Worm (Caenorhabditis elegans) whole organism, L1 larva: ENCODE data around the gene K04B12.2.

ENCODE experiments used
- C16A3.4 ChIP-seq: fragments of 150-350 bp; optimal IDR thresholded peaks from 2 replicates; lab custom pipeline; 2014; ENCODE audit warnings: missing biosample characterization, missing genetic modification characterization
- C34B4.2 ChIP-seq: sonication (generic microtip); optimal IDR thresholded peaks from 2 replicates; lab custom pipeline; 2017; ENCODE audit warnings: mild to moderate bottlenecking, missing genetic modification characterization, missing compliant biosample characterization
- Y116A8C.19 ChIP-seq: sonication (generic microtip); optimal IDR thresholded peaks from 2 replicates; lab custom pipeline; 2016; ENCODE audit warnings: missing compliant biosample characterization, missing genetic modification characterization, borderline replicate concordance
- aha-1 ChIP-seq: fragments of 150-350 bp; optimal IDR thresholded peaks from 2 replicates; lab custom pipeline; 2014; ENCODE audit warnings: missing biosample characterization, missing genetic modification characterization
- alr-1 ChIP-seq: fragments of 200-800 bp; sonication (Bioruptor generic); optimal IDR thresholded peaks from 2 replicates; lab custom pipeline; 2018; ENCODE audit warnings: borderline replicate concordance, mild to moderate bottlenecking, missing genetic modification characterization, missing compliant biosample characterization
- aly-2 ChIP-seq: fragments of 150-350 bp; optimal IDR thresholded peaks from 2 replicates; lab custom pipeline; 2014; ENCODE audit warnings: missing biosample characterization, missing genetic modification characterization
- ceh-82 ChIP-seq, 3 experiments: fragments of 150-350 bp in 1 of 3; sonication (generic microtip) in 2 of 3; optimal IDR thresholded peaks; 2 replicates each; lab custom pipeline; 2014 to 2017; ENCODE audit warnings: missing biosample characterization in 3 of 3, missing genetic modification characterization in 3 of 3
- dpl-1 ChIP-seq, 3 experiments: fragments of 150-350 bp in 2 of 3; sonication (generic microtip) in 1 of 3; optimal IDR thresholded peaks; 2 replicates each; lab custom pipeline; 2014 to 2017; ENCODE audit warnings: missing biosample characterization in 3 of 3, missing genetic modification characterization in 3 of 3, missing genetic modification reagents in 3 of 3
- efl-1 ChIP-seq, 4 experiments: fragments of 150-350 bp; optimal IDR thresholded peaks in 3 of 4; peaks in 1 of 4; 1 replicate in 1 of 4; 2 replicates in 3 of 4; lab custom pipeline; 2014; ENCODE audit warnings: missing biosample characterization in 2 of 4, missing genetic modification characterization in 2 of 4, missing genetic modification reagents in 2 of 4
- egl-13 ChIP-seq: sonication (generic microtip); optimal IDR thresholded peaks from 2 replicates; lab custom pipeline; 2016; ENCODE audit warnings: missing genotype, missing genetic modification reagents, missing genetic modification characterization, missing compliant biosample characterization
- egl-27 ChIP-seq, 2 experiments: fragments of 150-350 bp in 1 of 2; sonication (generic microtip); optimal IDR thresholded peaks; 3 replicates each; lab custom pipeline; 2017 to 2018; ENCODE audit warnings: missing biosample characterization in 2 of 2, missing genetic modification characterization in 2 of 2, missing genetic modification reagents in 2 of 2
- elt-2 ChIP-seq: sonication (generic microtip); optimal IDR thresholded peaks from 2 replicates; lab custom pipeline; 2016; ENCODE audit warnings: missing genetic modification characterization, mild to moderate bottlenecking, inconsistent platforms, missing compliant biosample characterization, missing genetic modification reagents
- ets-5 ChIP-seq: fragments of 200-800 bp; sonication (Bioruptor generic); IDR thresholded peaks from 2 replicates; pipeline ENCODE4 v1.3.6; 2022; ENCODE audit warnings: missing genetic modification characterization, missing compliant biosample characterization
- fkh-10 ChIP-seq: sonication (generic microtip); optimal IDR thresholded peaks from 2 replicates; lab custom pipeline; 2017; ENCODE audit warnings: missing biosample characterization, missing genetic modification reagents, missing genetic modification characterization
- fkh-4 ChIP-seq: sonication (generic microtip); optimal IDR thresholded peaks from 2 replicates; lab custom pipeline; 2016; ENCODE audit warnings: missing compliant biosample characterization, missing genetic modification characterization, borderline replicate concordance
- grh-1 ChIP-seq: fragments of 200-800 bp; sonication (Bioruptor generic); IDR thresholded peaks from 2 replicates; pipeline ENCODE4 v1.3.6; 2022; ENCODE audit warnings: missing genetic modification reagents, missing genetic modification characterization, missing compliant biosample characterization
- hlh-17 ChIP-seq: fragments of 200-800 bp; sonication (Bioruptor generic); optimal IDR thresholded peaks from 2 replicates; lab custom pipeline; 2018; ENCODE audit warnings: missing genetic modification characterization, mild to moderate bottlenecking, missing compliant biosample characterization, moderate library complexity, borderline replicate concordance
- hpl-2 ChIP-seq: fragments of 150-350 bp; optimal IDR thresholded peaks from 2 replicates; lab custom pipeline; 2014; ENCODE audit warnings: missing biosample characterization, missing genetic modification reagents, missing genetic modification characterization
- lin-13 ChIP-seq: fragments of 150-350 bp; optimal IDR thresholded peaks from 2 replicates; lab custom pipeline; 2014; ENCODE audit warnings: missing biosample characterization, missing genetic modification reagents, missing genetic modification characterization
- lin-15B ChIP-seq: fragments of 150-350 bp; sonication (generic microtip); optimal IDR thresholded peaks from 3 replicates; lab custom pipeline; 2014; ENCODE audit warnings: missing biosample characterization, missing genetic modification characterization
- lin-35 ChIP-seq, 2 experiments: fragments of 150-350 bp; optimal IDR thresholded peaks; 2 replicates each; lab custom pipeline; 2014; ENCODE audit warnings: missing biosample characterization in 2 of 2, missing genetic modification characterization in 2 of 2, missing genetic modification reagents in 2 of 2
- lir-3 ChIP-seq: sonication (generic microtip); optimal IDR thresholded peaks from 2 replicates; lab custom pipeline; 2016; ENCODE audit warnings: mild to moderate bottlenecking, missing genetic modification characterization, moderate library complexity, missing compliant biosample characterization; ENCODE audit not compliant: poor library complexity
- mab-9 ChIP-seq: fragments of 200-800 bp; sonication (Bioruptor generic); IDR thresholded peaks from 2 replicates; pipeline ENCODE4 v1.3.6; 2022; ENCODE audit warnings: missing genetic modification reagents, missing genetic modification characterization, missing compliant biosample characterization
- mef-2 ChIP-seq: fragments of 150-350 bp; optimal IDR thresholded peaks from 2 replicates; lab custom pipeline; 2014; ENCODE audit warnings: missing biosample characterization, missing genetic modification characterization
- mep-1 ChIP-seq: fragments of 150-350 bp; optimal IDR thresholded peaks from 2 replicates; lab custom pipeline; 2014; ENCODE audit warnings: missing biosample characterization, missing genetic modification characterization
- nhr-12 ChIP-seq: sonication (generic microtip); optimal IDR thresholded peaks from 2 replicates; lab custom pipeline; 2017; ENCODE audit warnings: missing biosample characterization, missing genetic modification characterization
- nhr-19 ChIP-seq: fragments of 200-800 bp; sonication (Bioruptor generic); conservative IDR thresholded peaks from 2 replicates; pipeline ENCODE4 v1.3.6; 2022; ENCODE audit warnings: missing genetic modification characterization, missing compliant biosample characterization
- nhr-237 ChIP-seq: fragments of 150-350 bp; optimal IDR thresholded peaks from 2 replicates; lab custom pipeline; 2014; ENCODE audit warnings: missing biosample characterization, missing genetic modification characterization
- nhr-47 ChIP-seq: sonication (generic microtip); optimal IDR thresholded peaks from 2 replicates; lab custom pipeline; 2016; ENCODE audit warnings: mild to moderate bottlenecking, missing genetic modification characterization, moderate library complexity, missing compliant biosample characterization
- nhr-76 ChIP-seq: sonication (generic microtip); optimal IDR thresholded peaks from 2 replicates; lab custom pipeline; 2017; ENCODE audit warnings: missing biosample characterization, missing genetic modification characterization
- nhr-77 ChIP-seq: fragments of 150-350 bp; optimal IDR thresholded peaks from 2 replicates; lab custom pipeline; 2014; ENCODE audit warnings: missing biosample characterization, missing genetic modification characterization
- nhr-85 ChIP-seq: sonication (generic microtip); peaks from one replicate; lab custom pipeline; 2016; ENCODE audit warnings: missing genetic modification characterization, inconsistent platforms, missing compliant biosample characterization
- nhr-90 ChIP-seq: sonication (generic microtip); optimal IDR thresholded peaks from 2 replicates; lab custom pipeline; 2016; ENCODE audit warnings: mild to moderate bottlenecking, missing genetic modification characterization, missing compliant biosample characterization; ENCODE audit not compliant: poor library complexity
- pax-3 ChIP-seq: fragments of 200-800 bp; sonication (Bioruptor generic); optimal IDR thresholded peaks from 2 replicates; lab custom pipeline; 2018; ENCODE audit warnings: mild to moderate bottlenecking, missing genetic modification characterization, moderate library complexity, missing compliant biosample characterization
- pqm-1 ChIP-seq: sonication (generic microtip); optimal IDR thresholded peaks from 3 replicates; lab custom pipeline; 2017; ENCODE audit warnings: missing biosample characterization, missing genetic modification characterization
- skn-1 ChIP-seq: fragments of 150-350 bp; optimal IDR thresholded peaks from 2 replicates; lab custom pipeline; 2014; ENCODE audit warnings: missing biosample characterization, missing genetic modification characterization
- sup-37 ChIP-seq: fragments of 200-800 bp; sonication (Bioruptor generic); optimal IDR thresholded peaks from 2 replicates; lab custom pipeline; 2018; ENCODE audit warnings: mild to moderate bottlenecking, missing genetic modification characterization, missing compliant biosample characterization
- swsn-7 ChIP-seq: sonication (generic microtip); optimal IDR thresholded peaks from 2 replicates; lab custom pipeline; 2016; ENCODE audit warnings: missing genetic modification characterization, missing compliant biosample characterization
- tlp-1 ChIP-seq: fragments of 150-350 bp; optimal IDR thresholded peaks from 2 replicates; lab custom pipeline; 2014; ENCODE audit warnings: missing biosample characterization, missing genetic modification characterization
- unc-30 ChIP-seq: sonication (generic microtip); optimal IDR thresholded peaks from 2 replicates; lab custom pipeline; 2017; ENCODE audit warnings: missing biosample characterization, missing genetic modification characterization
- vab-15 ChIP-seq: sonication (generic microtip); optimal IDR thresholded peaks from 2 replicates; lab custom pipeline; 2017; ENCODE audit warnings: missing genotype, mild to moderate bottlenecking, missing genetic modification characterization, missing compliant biosample characterization
- zip-4 ChIP-seq: fragments of 200-800 bp; sonication (Bioruptor generic); optimal IDR thresholded peaks from 2 replicates; lab custom pipeline; 2018; ENCODE audit warnings: mild to moderate bottlenecking, missing genetic modification characterization, moderate library complexity, missing compliant biosample characterization
- ztf-4 ChIP-seq: fragments of 150-350 bp; optimal IDR thresholded peaks from 2 replicates; lab custom pipeline; 2014; ENCODE audit warnings: missing biosample characterization, missing genetic modification characterization

K04B12.2 gene

DNA sequence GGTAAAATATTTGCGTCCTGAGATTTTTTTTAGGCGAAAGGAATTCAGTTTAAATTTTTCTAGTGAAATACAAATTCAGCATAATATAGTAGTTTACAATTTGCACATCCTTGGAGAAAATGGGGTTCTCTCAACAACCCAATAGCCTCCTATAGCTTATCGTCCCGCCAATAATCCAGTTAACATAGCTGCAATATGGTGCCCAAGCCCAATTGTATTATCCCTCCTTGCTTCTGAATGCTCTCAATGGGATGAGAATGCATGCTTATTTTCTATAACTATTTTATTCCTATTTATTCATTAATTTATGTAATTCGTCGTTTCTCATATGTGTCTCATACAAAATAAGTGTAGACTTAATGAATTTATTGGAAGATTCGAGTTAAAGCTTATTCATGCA lies 32.2 kb upstream of the K04B12.2 start:
- TF ChIP-seq alr-1 (tag; lab: Kevin White, UChicago) (no peak), pqm-1 (tag; lab: Kevin White, UChicago) (no peak)

DNA sequence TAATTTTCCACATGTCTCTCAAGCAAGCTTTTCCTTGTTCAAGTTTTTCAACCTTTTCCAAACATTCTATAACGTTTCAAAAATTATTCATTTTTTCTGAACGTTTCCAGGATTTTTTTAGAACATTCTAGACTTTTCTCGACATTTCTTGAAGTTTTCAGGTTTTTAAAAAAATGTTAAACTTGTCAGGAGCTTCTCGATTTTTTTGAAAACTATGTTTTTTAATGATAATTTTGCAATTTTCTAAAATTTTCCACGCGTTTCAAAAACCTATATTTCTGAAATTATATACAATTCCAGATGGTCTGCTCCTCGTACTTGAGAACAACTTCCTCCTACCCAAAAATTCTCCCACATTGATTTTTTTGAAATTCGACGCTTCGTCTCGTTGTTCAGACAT lies 17.6 kb upstream of the K04B12.2 start, which contains the start of gene dmsr-6:
dmsr-6 (plus strand) TSS at position 301 of the 400 bp plus-strand sequence.
- no peak for TF ChIP-seq mef-2 (tag; lab: Kevin White, UChicago)
- no peak for TF ChIP-seq unc-30 (tag; lab: Kevin White, UChicago)
- no peak for TF ChIP-seq sup-37
- TF ChIP-seq grh-1 (GFP tag; lab: Robert Waterston, UW) = no peak

ce11 chrII:14451934-14452333 lies 14.2 kb upstream of the K04B12.2 start:
- TF ChIP-seq nhr-85 (tag; lab: Kevin White, UChicago) (no peak), pax-3 (tag; lab: Kevin White, UChicago) (no peak), sup-37 (no peak), mab-9 (GFP tag; lab: Robert Waterston, UW) (no peak), efl-1 (optimal IDR thresholded peaks at IDR 0.05; lab: Kevin White, UChicago) (no peak), efl-1 (GFP tag; optimal IDR thresholded peaks at IDR 0.05 in 1 of 2; lab: Kevin White, UChicago) (peak in 1 of 2 experiments; percentile 89), elt-2 (tag; lab: Kevin White, UChicago) (no peak), nhr-76 (no peak), zip-4 (GFP tag; lab: Kevin White, UChicago) (no peak), hlh-17 (GFP tag; lab: Kevin White, UChicago) (no peak), Y116A8C.19 (tag; lab: Kevin White, UChicago) (no peak), nhr-47 (tag; lab: Kevin White, UChicago) (no peak), nhr-90 (tag; lab: Kevin White, UChicago) (no peak), fkh-10 (GFP tag; lab: Kevin White, UChicago) (peak; percentile 31), alr-1 (tag; lab: Kevin White, UChicago) (no peak)

ce11 chrII:14441144-14441543 lies 3.4 kb upstream of the K04B12.2 start, which contains the start of gene smg-8:
Gene smg-8 (plus strand): TSS chrII:14441409.
- TF ChIP-seq C16A3.4 (tag; lab: Kevin White, UChicago) (peak; percentile 87), lin-35 (GFP tag; optimal IDR thresholded peaks at IDR 0.05; lab: Kevin White, UChicago) (peak; percentile 99), nhr-85 (tag; lab: Kevin White, UChicago) (peak; percentile 76), ztf-4 (tag; lab: Kevin White, UChicago) (peak; percentile 17), tlp-1 (tag; lab: Kevin White, UChicago) (no peak), ets-5 (no peak), fkh-4 (tag; lab: Kevin White, UChicago) (no peak), efl-1 (optimal IDR thresholded peaks at IDR 0.05; lab: Kevin White, UChicago) (peak; percentile 98 to 100), efl-1 (GFP tag; optimal IDR thresholded peaks at IDR 0.05 in 1 of 2; lab: Kevin White, UChicago) (peak; percentile 98 to 100), hpl-2 (GFP tag; lab: Kevin White, UChicago) (no peak), lir-3 (tag; lab: Kevin White, UChicago) (peak; percentile 18), alr-1 (tag; lab: Kevin White, UChicago) (no peak), aly-2 (tag; lab: Kevin White, UChicago) (no peak), skn-1 (tag; lab: Kevin White, UChicago) (peak; percentile 84), ceh-82 (tag; optimal IDR thresholded peaks at IDR 0.05; lab: Kevin White, UChicago) (peak; percentile 47 to 89 (median 70)), lin-13 (GFP tag; lab: Kevin White, UChicago) (peak; percentile 79), dpl-1 (GFP tag; optimal IDR thresholded peaks at IDR 0.05; lab: Kevin White, UChicago) (peak; percentile 98 to 99 (median 98)), pax-3 (tag; lab: Kevin White, UChicago) (no peak), nhr-237 (peak; percentile 64), nhr-19 (GFP tag; lab: Robert Waterston, UW) (peak; percentile 73), mab-9 (GFP tag; lab: Robert Waterston, UW) (no peak), vab-15 (tag; lab: Kevin White, UChicago) (no peak), nhr-90 (tag; lab: Kevin White, UChicago) (peak; percentile 77), elt-2 (tag; lab: Kevin White, UChicago) (peak; percentile 28), swsn-7 (tag; lab: Kevin White, UChicago) (peak; percentile 80), mep-1 (tag; lab: Kevin White, UChicago) (peak; percentile 78), nhr-47 (tag; lab: Kevin White, UChicago) (peak; percentile 89), nhr-12 (tag; lab: Kevin White, UChicago) (no peak), mef-2 (tag; lab: Kevin White, UChicago) (peak; percentile 20), egl-27 (tag; optimal IDR thresholded peaks at IDR 0.05; lab: Kevin White, UChicago) (no peak), C34B4.2 (tag; lab: Kevin White, UChicago) (no peak), egl-13 (tag; lab: Kevin White, UChicago) (peak; percentile 73), lin-15B (tag; lab: Kevin White, UChicago) (peak; percentile 79), nhr-77 (tag; lab: Kevin White, UChicago) (peak; percentile 93), aha-1 (tag; lab: Kevin White, UChicago) (no peak)
